Worm (Caenorhabditis elegans) whole organism, late embryonic: ENCODE data around the gene C27A7.8.
"Not testable (repeated sequence)": the region's sequence is repeated elsewhere in the genome, so short reads cannot be mapped to it uniquely, and the experiment has no call there.

Source experiments
- C38D4.7 ChIP-seq: fragments of 200-800 bp; sonication (Bioruptor generic); optimal IDR thresholded peaks from 2 replicates; lab custom pipeline; 2018; ENCODE audit warnings: mild to moderate bottlenecking, missing genetic modification characterization, moderate library complexity, missing compliant biosample characterization
- F13H6.1 ChIP-seq: sonication (generic microtip); optimal IDR thresholded peaks from 2 replicates; lab custom pipeline; 2016; ENCODE audit warnings: missing genetic modification characterization, missing compliant biosample characterization
- K02D7.2 ChIP-seq: sonication (generic microtip); optimal IDR thresholded peaks from 2 replicates; lab custom pipeline; 2017; ENCODE audit warnings: mild to moderate bottlenecking, missing genetic modification characterization, missing compliant biosample characterization
- T23F11.4 ChIP-seq: fragments of 200-800 bp; sonication (Bioruptor generic); optimal IDR thresholded peaks from 2 replicates; lab custom pipeline; 2018; ENCODE audit warnings: mild to moderate bottlenecking, missing genetic modification characterization, missing compliant biosample characterization
- Y22D7AL.16 ChIP-seq: sonication (generic microtip); optimal IDR thresholded peaks from 2 replicates; lab custom pipeline; 2016; ENCODE audit warnings: missing genetic modification characterization, missing compliant biosample characterization
- ama-1 ChIP-seq: fragments of 150-350 bp; optimal IDR thresholded peaks from 2 replicates; lab custom pipeline; 2014
- ceh-14 ChIP-seq: sonication (generic microtip); optimal IDR thresholded peaks from 2 replicates; lab custom pipeline; 2016; ENCODE audit warnings: missing genotype, missing genetic modification characterization, missing compliant biosample characterization
- ceh-18 ChIP-seq: sonication (generic microtip); optimal IDR thresholded peaks from 2 replicates; lab custom pipeline; 2016; ENCODE audit warnings: missing genetic modification characterization, missing compliant biosample characterization
- ceh-2 ChIP-seq: sonication (generic microtip); optimal IDR thresholded peaks from 2 replicates; lab custom pipeline; 2016; ENCODE audit warnings: missing genotype, missing genetic modification characterization, missing compliant biosample characterization
- ceh-30 ChIP-seq: fragments of 150-350 bp; optimal IDR thresholded peaks from 2 replicates; lab custom pipeline; 2014; ENCODE audit warnings: missing biosample characterization, missing genetic modification characterization
- ceh-34 ChIP-seq: sonication (generic microtip); optimal IDR thresholded peaks from 2 replicates; lab custom pipeline; 2016; ENCODE audit warnings: mild to moderate bottlenecking, missing genetic modification characterization, missing compliant biosample characterization
- ceh-45 ChIP-seq: fragments of 200-800 bp; sonication (Bioruptor generic); IDR thresholded peaks from 2 replicates; pipeline ENCODE4 v1.3.6; 2022; ENCODE audit warnings: missing genetic modification reagents, missing genetic modification characterization, missing compliant biosample characterization
- ceh-6 ChIP-seq: fragments of 200-800 bp; sonication (Bioruptor generic); optimal IDR thresholded peaks from 2 replicates; lab custom pipeline; 2018; ENCODE audit warnings: mild to moderate bottlenecking, missing genetic modification characterization, missing compliant biosample characterization
- ceh-9 ChIP-seq: sonication (generic microtip); optimal IDR thresholded peaks from 2 replicates; lab custom pipeline; 2016; ENCODE audit warnings: mild to moderate bottlenecking, missing genetic modification characterization, inconsistent platforms, missing compliant biosample characterization
- dve-1 ChIP-seq: sonication (generic microtip); optimal IDR thresholded peaks from 2 replicates; lab custom pipeline; 2017; ENCODE audit warnings: antibody characterized with exemption, mild to moderate bottlenecking, missing genetic modification characterization, missing compliant biosample characterization
- fax-1 ChIP-seq: sonication (generic microtip); optimal IDR thresholded peaks from 2 replicates; lab custom pipeline; 2016; ENCODE audit warnings: missing genotype, missing genetic modification characterization, missing compliant biosample characterization
- fkh-6 ChIP-seq: sonication (generic microtip); optimal IDR thresholded peaks from 2 replicates; lab custom pipeline; 2016; ENCODE audit warnings: missing genetic modification characterization, missing compliant biosample characterization
- hlh-13 ChIP-seq: fragments of 200-800 bp; sonication (Bioruptor generic); optimal IDR thresholded peaks from 2 replicates; lab custom pipeline; 2018; ENCODE audit warnings: mild to moderate bottlenecking, missing genetic modification characterization, missing compliant biosample characterization
- hlh-30 ChIP-seq: sonication (generic microtip); optimal IDR thresholded peaks from 2 replicates; lab custom pipeline; 2017; ENCODE audit warnings: antibody characterized with exemption, missing genetic modification characterization, missing compliant biosample characterization; ENCODE audit not compliant: insufficient read depth
- hlh-6 ChIP-seq: sonication (generic microtip); optimal IDR thresholded peaks from 2 replicates; lab custom pipeline; 2016; ENCODE audit warnings: missing genotype, missing genetic modification characterization, missing compliant biosample characterization
- lin-11 ChIP-seq: fragments of 200-800 bp; sonication (Bioruptor generic); optimal IDR thresholded peaks from 2 replicates; lab custom pipeline; 2018; ENCODE audit warnings: mild to moderate bottlenecking, missing genetic modification characterization, missing compliant biosample characterization
- madf-2 ChIP-seq: sonication (generic microtip); optimal IDR thresholded peaks from 2 replicates; lab custom pipeline; 2017; ENCODE audit warnings: missing genetic modification characterization, missing compliant biosample characterization
- mec-3 ChIP-seq: sonication (generic microtip); optimal IDR thresholded peaks from 2 replicates; lab custom pipeline; 2016; ENCODE audit warnings: borderline replicate concordance, missing genetic modification characterization, missing compliant biosample characterization
- npax-4 ChIP-seq: sonication (generic microtip); optimal IDR thresholded peaks from 2 replicates; lab custom pipeline; 2016; ENCODE audit warnings: missing genetic modification characterization, missing compliant biosample characterization
- odd-2 ChIP-seq: sonication (generic microtip); optimal IDR thresholded peaks from 2 replicates; lab custom pipeline; 2017; ENCODE audit warnings: antibody characterized with exemption, mild to moderate bottlenecking, missing genetic modification characterization, missing compliant biosample characterization
- pat-9 ChIP-seq: fragments of 200-800 bp; sonication (Bioruptor generic); optimal IDR thresholded peaks from 2 replicates; lab custom pipeline; 2018; ENCODE audit warnings: mild to moderate bottlenecking, missing genetic modification characterization, moderate library complexity, missing compliant biosample characterization
- pax-1 ChIP-seq: fragments of 150-350 bp; optimal IDR thresholded peaks from 2 replicates; lab custom pipeline; 2014; ENCODE audit warnings: missing biosample characterization, missing genetic modification characterization
- pha-4 ChIP-seq: fragments of 150-350 bp; optimal IDR thresholded peaks from 2 replicates; lab custom pipeline; 2018; ENCODE audit warnings: missing biosample characterization, missing genetic modification reagents, missing genetic modification characterization
- pqm-1 ChIP-seq: sonication (generic microtip); optimal IDR thresholded peaks from 2 replicates; lab custom pipeline; 2016; ENCODE audit warnings: missing genetic modification characterization, missing compliant biosample characterization
- ref-2 ChIP-seq: sonication (generic microtip); optimal IDR thresholded peaks from 2 replicates; lab custom pipeline; 2016; ENCODE audit warnings: missing genetic modification characterization, missing compliant biosample characterization
- sox-2 ChIP-seq: fragments of 200-800 bp; sonication (Bioruptor generic); IDR thresholded peaks from 2 replicates; pipeline ENCODE4 v1.3.6; 2022; ENCODE audit warnings: missing genetic modification reagents, missing genetic modification characterization, missing compliant biosample characterization
- sox-4 ChIP-seq: sonication (generic microtip); optimal IDR thresholded peaks from 2 replicates; lab custom pipeline; 2017; ENCODE audit warnings: mild to moderate bottlenecking, missing genetic modification characterization, inconsistent platforms, missing compliant biosample characterization
- syd-9 ChIP-seq: sonication (generic microtip); optimal IDR thresholded peaks from 2 replicates; lab custom pipeline; 2016; ENCODE audit warnings: mild to moderate bottlenecking, missing genetic modification characterization, moderate library complexity, missing compliant biosample characterization
- tbx-2 ChIP-seq: sonication (generic microtip); optimal IDR thresholded peaks from 2 replicates; lab custom pipeline; 2016; ENCODE audit warnings: missing genetic modification characterization, missing compliant biosample characterization
- ttx-3 ChIP-seq: sonication (generic microtip); optimal IDR thresholded peaks from 2 replicates; lab custom pipeline; 2016; ENCODE audit warnings: missing genetic modification reagents, missing genetic modification characterization, missing compliant biosample characterization
- unc-3 ChIP-seq, 2 experiments: fragments of 200-800 bp in 1 of 2; sonication (Bioruptor generic) in 1 of 2; sonication (generic microtip) in 1 of 2; conservative IDR thresholded peaks in 1 of 2; optimal IDR thresholded peaks in 1 of 2; 2 replicates each; pipeline versions ENCODE4 v1.3.6 to Lab custom; 2016 to 2022; ENCODE audit warnings: missing compliant biosample characterization in 2 of 2, missing genetic modification characterization in 2 of 2, missing genetic modification reagents in 1 of 2
- ztf-16 ChIP-seq: sonication (generic microtip); optimal IDR thresholded peaks from 2 replicates; lab custom pipeline; 2017; ENCODE audit warnings: missing genetic modification characterization, missing compliant biosample characterization

C27A7.8 gene

DNA sequence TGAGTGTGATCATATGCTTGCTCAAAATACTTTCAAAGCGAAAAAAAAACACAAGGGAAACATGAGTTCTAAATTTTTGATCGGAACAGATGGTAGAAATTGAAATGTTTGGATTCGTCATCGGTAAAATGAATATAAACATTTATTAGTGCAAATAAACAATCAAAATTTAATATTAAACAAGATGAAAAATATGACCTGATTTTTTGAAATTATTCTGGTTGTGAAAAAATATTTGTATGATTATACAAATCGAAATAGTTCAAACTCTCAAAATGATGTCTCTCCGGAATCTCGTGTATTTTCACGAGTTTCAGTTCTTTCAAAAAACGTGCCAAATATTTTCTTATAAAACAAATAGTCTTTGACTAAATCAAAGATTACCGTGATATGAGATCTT, 32.6 kb upstream of the C27A7.8 start, which contains the start of gene C13C4.7:
Gene C13C4.7 (minus strand): TSS at position 101 of the 400 bp plus-strand sequence.
- no peak for TF ChIP-seq hlh-30 (tag; lab: Kevin White, UChicago)
- no peak for TF ChIP-seq fkh-6 (tag; lab: Kevin White, UChicago)
- TF ChIP-seq pqm-1 (tag; lab: Kevin White, UChicago): no peak
- no peak for TF ChIP-seq ceh-30
- no peak for TF ChIP-seq ceh-45
- no peak for TF ChIP-seq sox-4 (tag; lab: Kevin White, UChicago)
- no peak for TF ChIP-seq ceh-34 (tag; lab: Kevin White, UChicago)
- no peak for TF ChIP-seq C38D4.7 (GFP tag; lab: Kevin White, UChicago)
- TF ChIP-seq npax-4 (tag; lab: Kevin White, UChicago): no peak
- TF ChIP-seq madf-2 (tag; lab: Kevin White, UChicago): no peak

DNA sequence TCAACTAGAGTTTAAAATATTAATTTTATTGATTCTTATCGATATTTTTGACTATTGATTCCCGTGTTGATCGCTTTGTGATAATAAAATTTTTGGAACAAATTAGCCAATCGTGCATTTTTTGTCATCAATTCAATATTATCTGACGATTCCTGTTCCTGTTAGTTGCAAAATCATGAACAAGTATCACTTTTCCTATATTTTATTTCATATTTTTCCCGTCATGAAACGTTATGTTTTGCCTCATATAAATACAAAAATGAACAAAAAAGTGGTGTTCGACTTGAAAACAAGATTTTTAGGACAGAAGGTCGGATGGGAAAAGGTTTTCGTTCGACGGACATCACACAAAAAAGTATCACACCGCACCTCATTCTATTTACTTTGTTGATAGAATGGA, 31.7 kb upstream of the C27A7.8 start, which contains the start of gene C13C4.6:
Gene C13C4.6 (plus strand): TSS at position 301 of the 400 bp plus-strand sequence.
- TF ChIP-seq ceh-2 (tag; lab: Kevin White, UChicago) (no peak), ceh-6 (no peak), ttx-3 (tag; lab: Kevin White, UChicago) (no peak), ceh-18 (tag; lab: Kevin White, UChicago) (no peak), ztf-16 (tag; lab: Kevin White, UChicago) (no peak), T23F11.4 (GFP tag; lab: Kevin White, UChicago) (no peak), sox-2 (GFP tag; lab: Robert Waterston, UW) (no peak), odd-2 (no peak), Y22D7AL.16 (tag; lab: Kevin White, UChicago) (no peak), tbx-2 (tag; lab: Kevin White, UChicago) (no peak), syd-9 (tag; lab: Kevin White, UChicago) (no peak), unc-3 (GFP tag; conservative IDR thresholded peaks at IDR 0.05; lab: Robert Waterston, UW) (no peak), unc-3 (tag; optimal IDR thresholded peaks at IDR 0.05; lab: Kevin White, UChicago) (no peak), lin-11 (no peak), pat-9 (no peak), hlh-13 (GFP tag; lab: Kevin White, UChicago) (no peak), pha-4 (tag; lab: Kevin White, UChicago) (no peak), F13H6.1 (tag; lab: Kevin White, UChicago) (no peak)
- TF ChIP-seq, all 69 proteins: peak for 0

DNA sequence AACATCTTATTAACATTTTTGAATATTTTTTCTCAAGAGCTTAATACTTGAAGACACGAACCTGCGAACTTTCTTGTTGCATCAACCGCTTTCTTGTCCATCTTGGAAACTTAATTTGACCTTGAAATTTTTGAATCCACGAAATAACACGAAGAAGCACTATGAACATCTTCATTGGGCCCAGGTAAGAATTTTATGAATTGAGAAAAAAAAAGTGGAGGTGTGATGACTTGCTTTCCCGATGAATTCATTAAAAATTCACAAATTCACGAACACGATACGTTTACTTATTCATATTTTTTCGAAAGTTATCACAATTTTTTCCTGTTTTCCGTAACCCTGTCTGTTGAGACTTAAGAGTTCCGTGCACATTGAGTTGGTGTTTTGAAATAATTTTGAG, 22.3 kb upstream of the C27A7.8 start, which contains the start of gene C27A7.6:
Gene C27A7.6 (minus strand): TSS at position 101 of the 400 bp plus-strand sequence.
- TF ChIP-seq ztf-16 (tag; lab: Kevin White, UChicago); pqm-1 (tag; lab: Kevin White, UChicago); hlh-6: not testable (repeated sequence)
- TF ChIP-seq, all 69 proteins: peak for 0; not testable (repeated sequence) for 69

DNA sequence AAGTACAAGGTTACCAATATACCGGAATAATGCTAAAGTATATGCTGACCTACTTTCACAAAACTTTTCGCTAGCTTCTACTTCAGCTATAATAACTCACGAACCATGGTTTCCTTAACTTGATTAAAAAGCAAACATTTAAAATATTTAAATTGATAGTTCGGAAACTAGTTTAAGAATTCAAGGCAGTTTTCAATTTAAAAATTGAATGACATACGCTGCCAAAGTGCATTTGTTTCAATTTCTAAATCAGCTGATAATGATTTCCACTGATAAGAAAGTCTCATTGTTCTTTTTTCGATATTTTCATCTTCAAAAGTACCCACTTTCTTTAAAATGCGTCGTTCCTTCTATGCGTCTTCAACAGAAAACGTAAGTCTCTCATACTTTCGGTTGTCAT, 21.8 kb upstream of the C27A7.8 start, which contains the start of gene enpp-1:
Gene enpp-1 (plus strand): TSS at position 301 of the 400 bp plus-strand sequence.
- not testable (repeated sequence) for TF ChIP-seq ceh-2 (tag; lab: Kevin White, UChicago); ref-2; ceh-14 (tag; lab: Kevin White, UChicago)

DNA sequence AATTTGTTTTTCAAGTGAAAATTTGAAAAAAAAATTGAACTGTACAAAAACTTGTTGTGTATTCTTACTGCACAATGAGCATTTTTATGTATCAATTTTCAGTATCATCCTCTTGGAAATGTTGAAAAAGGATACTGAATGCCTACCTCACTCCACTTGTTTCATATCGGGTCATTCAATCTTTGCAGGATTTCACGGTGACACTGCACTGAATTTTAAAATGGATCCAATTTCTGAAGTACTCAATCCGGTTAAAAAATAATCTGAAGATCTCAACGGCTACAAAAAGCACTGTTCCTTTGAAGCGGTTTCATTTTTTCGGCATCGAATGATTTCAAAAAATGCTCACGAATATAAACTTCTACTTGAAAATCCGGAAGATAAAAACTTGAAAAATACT, 15.0 kb upstream of the C27A7.8 start:
- no peak for TF ChIP-seq sox-4 (tag; lab: Kevin White, UChicago)
- TF ChIP-seq ama-1 (lab: Kevin White, UChicago): no peak
- no peak for TF ChIP-seq mec-3 (tag; lab: Kevin White, UChicago)
- TF ChIP-seq ceh-30: no peak
- TF ChIP-seq hlh-13 (GFP tag; lab: Kevin White, UChicago): no peak
- no peak for TF ChIP-seq ceh-14 (tag; lab: Kevin White, UChicago)
- no peak for TF ChIP-seq K02D7.2 (tag; lab: Kevin White, UChicago)
- TF ChIP-seq fax-1 (tag; lab: Kevin White, UChicago): no peak
- no peak for TF ChIP-seq Y22D7AL.16 (tag; lab: Kevin White, UChicago)
- no peak for TF ChIP-seq unc-3 (GFP tag; conservative IDR thresholded peaks at IDR 0.05; lab: Robert Waterston, UW)
- TF ChIP-seq unc-3 (tag; optimal IDR thresholded peaks at IDR 0.05; lab: Kevin White, UChicago): no peak
- TF ChIP-seq madf-2 (tag; lab: Kevin White, UChicago): no peak
- no peak for TF ChIP-seq ceh-9
- TF ChIP-seq T23F11.4 (GFP tag; lab: Kevin White, UChicago): no peak
- no peak for TF ChIP-seq dve-1 (tag; lab: Kevin White, UChicago)
- no peak for TF ChIP-seq pax-1 (tag; lab: Kevin White, UChicago)
- TF ChIP-seq C38D4.7 (GFP tag; lab: Kevin White, UChicago): no peak
